Worm (Caenorhabditis elegans) whole organism, early embryonic: ENCODE measurements around the gene C37E2.10.

Experiments used
- B0310.2 ChIP-seq: sonication (generic microtip); optimal IDR thresholded peaks from 2 replicates; lab custom pipeline; 2016; ENCODE audit warnings: mild to moderate bottlenecking, missing genetic modification characterization, missing compliant biosample characterization
- F13C5.2 ChIP-seq: sonication (generic microtip); optimal IDR thresholded peaks from 2 replicates; lab custom pipeline; 2017; ENCODE audit warnings: mild to moderate bottlenecking, missing genetic modification characterization, inconsistent platforms, missing compliant biosample characterization
- aly-1 ChIP-seq: sonication (generic microtip); optimal IDR thresholded peaks from 2 replicates; lab custom pipeline; 2016; ENCODE audit warnings: missing genetic modification characterization, missing compliant biosample characterization
- ama-1 ChIP-seq: fragments of 150-350 bp; optimal IDR thresholded peaks from 2 replicates; lab custom pipeline; 2014
- ceh-13 ChIP-seq: fragments of 200-800 bp; sonication (Bioruptor generic); optimal IDR thresholded peaks from 2 replicates; lab custom pipeline; 2018; ENCODE audit warnings: mild to moderate bottlenecking, missing genetic modification characterization, missing compliant biosample characterization
- ceh-36 ChIP-seq: sonication (generic microtip); optimal IDR thresholded peaks from 2 replicates; lab custom pipeline; 2016; ENCODE audit warnings: missing genetic modification characterization, inconsistent platforms, missing compliant biosample characterization
- ets-7 ChIP-seq: sonication (generic microtip); optimal IDR thresholded peaks from 2 replicates; lab custom pipeline; 2016; ENCODE audit warnings: missing genotype, missing genetic modification characterization, missing compliant biosample characterization
- flt-1 ChIP-seq: fragments of 200-800 bp; sonication (Bioruptor generic); IDR thresholded peaks from 2 replicates; pipeline ENCODE4 v1.3.6; 2022; ENCODE audit warnings: missing genetic modification characterization, missing compliant biosample characterization
- hmbx-1 ChIP-seq: sonication (generic microtip); optimal IDR thresholded peaks from 2 replicates; lab custom pipeline; 2016; ENCODE audit warnings: mild to moderate bottlenecking, missing genetic modification characterization, missing compliant biosample characterization
- hmg-4 ChIP-seq: fragments of 200-800 bp; sonication (Bioruptor generic); optimal IDR thresholded peaks from 2 replicates; lab custom pipeline; 2018; ENCODE audit warnings: mild to moderate bottlenecking, missing genetic modification characterization, missing compliant biosample characterization
- hnd-1 ChIP-seq: sonication (generic microtip); optimal IDR thresholded peaks from 2 replicates; lab custom pipeline; 2016; ENCODE audit warnings: missing genetic modification characterization, missing compliant biosample characterization
- pes-1 ChIP-seq: fragments of 200-800 bp; sonication (Bioruptor generic); IDR thresholded peaks from 2 replicates; pipeline ENCODE4 v1.3.6; 2022; ENCODE audit warnings: missing genetic modification reagents, missing genetic modification characterization, missing compliant biosample characterization
- scrt-1 ChIP-seq: fragments of 200-800 bp; sonication (Bioruptor generic); IDR thresholded peaks from 2 replicates; pipeline ENCODE4 v1.3.6; 2022; ENCODE audit warnings: missing genetic modification characterization, missing compliant biosample characterization
- sea-1 ChIP-seq: fragments of 200-800 bp; sonication (Bioruptor generic); conservative IDR thresholded peaks from 2 replicates; pipeline ENCODE4 v1.3.6; 2022; ENCODE audit warnings: missing genetic modification characterization, missing compliant biosample characterization
- tbx-11 ChIP-seq: fragments of 200-800 bp; sonication (Bioruptor generic); IDR thresholded peaks from 2 replicates; pipeline ENCODE4 v1.3.6; 2022; ENCODE audit warnings: missing genetic modification characterization, missing compliant biosample characterization
- tbx-37 ChIP-seq: fragments of 200-800 bp; sonication (Bioruptor generic); conservative IDR thresholded peaks from 2 replicates; pipeline ENCODE4 v1.3.6; 2022; ENCODE audit warnings: missing genetic modification reagents, missing genetic modification characterization, missing compliant biosample characterization
- tra-4 ChIP-seq: sonication (generic microtip); optimal IDR thresholded peaks from 2 replicates; lab custom pipeline; 2017; ENCODE audit warnings: missing genetic modification characterization, missing compliant biosample characterization

Gene C37E2.10

ce11 chrX:14178688-14179087 is at the start of gene C37E2.10:
Gene C37E2.10, plus strand, starts transcription at chrX:14178988.
- TF ChIP-seq scrt-1 (GFP tag; lab: Robert Waterston, UW): no peak
- TF ChIP-seq hmbx-1 (tag; lab: Kevin White, UChicago): no peak
- no peak for TF ChIP-seq hnd-1
- TF ChIP-seq sea-1 (GFP tag; lab: Robert Waterston, UW): no peak
- TF ChIP-seq pes-1 (GFP tag; lab: Robert Waterston, UW): no peak
- no peak for TF ChIP-seq ama-1
- TF ChIP-seq ceh-36 (tag; lab: Kevin White, UChicago): no peak
- no peak for TF ChIP-seq B0310.2 (tag; lab: Kevin White, UChicago)
- TF ChIP-seq F13C5.2: no peak
- TF ChIP-seq tbx-37 (GFP tag; lab: Robert Waterston, UW): no peak
- TF ChIP-seq flt-1 (GFP tag; lab: Robert Waterston, UW): no peak
- no peak for TF ChIP-seq aly-1 (tag; lab: Kevin White, UChicago)
- no peak for TF ChIP-seq tbx-11 (GFP tag; lab: Robert Waterston, UW)
- no peak for TF ChIP-seq ceh-13 (GFP tag; lab: Kevin White, UChicago)
- TF ChIP-seq hmg-4 (GFP tag; lab: Kevin White, UChicago): no peak
- TF ChIP-seq tra-4 (tag; lab: Kevin White, UChicago): no peak
- TF ChIP-seq ets-7 (tag; lab: Kevin White, UChicago): no peak

ce11 chrX:14131476-14131875 is 47.3 kb upstream of the C37E2.10 start:
- no peak for TF ChIP-seq ceh-13 (GFP tag; lab: Kevin White, UChicago)

ce11 chrX:14132677-14133076 is 46.1 kb upstream of the C37E2.10 start:
- TF ChIP-seq ets-7 (tag; lab: Kevin White, UChicago): no peak
- TF ChIP-seq scrt-1 (GFP tag; lab: Robert Waterston, UW): no peak
- no peak for TF ChIP-seq flt-1 (GFP tag; lab: Robert Waterston, UW)
- TF ChIP-seq sea-1 (GFP tag; lab: Robert Waterston, UW): no peak
- no peak for TF ChIP-seq pes-1 (GFP tag; lab: Robert Waterston, UW)
- no peak for TF ChIP-seq tra-4 (tag; lab: Kevin White, UChicago)

- TF ChIP-seq sea-1 (GFP tag; lab: Robert Waterston, UW) (no peak), aly-1 (tag; lab: Kevin White, UChicago) (no peak), hnd-1 (no peak), B0310.2 (tag; lab: Kevin White, UChicago) (no peak), F13C5.2 (no peak), flt-1 (GFP tag; lab: Robert Waterston, UW) (no peak), ceh-13 (GFP tag; lab: Kevin White, UChicago) (no peak), ets-7 (tag; lab: Kevin White, UChicago) (no peak), ceh-36 (tag; lab: Kevin White, UChicago) (no peak), tbx-37 (GFP tag; lab: Robert Waterston, UW) (no peak)
Observed at ce11 chrX:14134244-14134643, 44.5 kb upstream of the C37E2.10 start, which contains the start of gene F28H6.8. Gene F28H6.8, minus strand, starts transcription at chrX:14134344.

ce11 chrX:14134883-14135282 is 43.9 kb upstream of the C37E2.10 start:
- TF ChIP-seq sea-1 (GFP tag; lab: Robert Waterston, UW): peak; percentile 73; the same call in 1 of the 2 replicates
- no peak for TF ChIP-seq ama-1
- TF ChIP-seq flt-1 (GFP tag; lab: Robert Waterston, UW): peak; percentile 11; the same call in 1 of the 2 replicates
- peak; percentile 62 for TF ChIP-seq pes-1 (GFP tag; lab: Robert Waterston, UW)

ce11 chrX:14136795-14137194 is 42.0 kb upstream of the C37E2.10 start:
- 0 out of 2 replicates have a peak, but pooled peaks have one; percentile 38 for TF ChIP-seq scrt-1 (GFP tag; lab: Robert Waterston, UW)
- TF ChIP-seq flt-1 (GFP tag; lab: Robert Waterston, UW): 0 out of 2 replicates have a peak, but pooled peaks have one; percentile 15
- peak; percentile 67 for TF ChIP-seq pes-1 (GFP tag; lab: Robert Waterston, UW)

- TF ChIP-seq tra-4 (tag; lab: Kevin White, UChicago) (no peak), pes-1 (GFP tag; lab: Robert Waterston, UW) (no peak), tbx-11 (GFP tag; lab: Robert Waterston, UW) (no peak), aly-1 (tag; lab: Kevin White, UChicago) (no peak), ets-7 (tag; lab: Kevin White, UChicago) (no peak), F13C5.2 (no peak)
Observed at ce11 chrX:14140040-14140439, 38.7 kb upstream of the C37E2.10 start, which contains the start of gene nkat-1. Gene nkat-1, minus strand, starts transcription at chrX:14140140.

ce11 chrX:14141344-14141841 is 37.4 kb upstream of the C37E2.10 start:
- TF ChIP-seq tra-4 (tag; lab: Kevin White, UChicago): no peak
- TF ChIP-seq hmg-4 (GFP tag; lab: Kevin White, UChicago): no peak
- no peak for TF ChIP-seq B0310.2 (tag; lab: Kevin White, UChicago)
- TF ChIP-seq tbx-11 (GFP tag; lab: Robert Waterston, UW): no peak
- TF ChIP-seq scrt-1 (GFP tag; lab: Robert Waterston, UW): no peak
- TF ChIP-seq pes-1 (GFP tag; lab: Robert Waterston, UW): no peak
- no peak for TF ChIP-seq sea-1 (GFP tag; lab: Robert Waterston, UW)
